Fruit fly (Drosophila melanogaster) whole organism, prepupa: ENCODE results near the gene CG15021.
A peak's percentile ranks its signal among the peaks of the same experiment; 100 is the strongest.

Experiments used
- Blimp-1 ChIP-seq: fragments of 200-800 bp; sonication (Bioruptor generic); optimal IDR thresholded peaks from 3 replicates; lab custom pipeline; 2017; ENCODE audit warnings: missing biosample characterization, missing genetic modification characterization, mild to moderate bottlenecking, moderate library complexity, missing genetic modification reagents
- CG10631 ChIP-seq: fragments of 200-800 bp; sonication (Bioruptor generic); optimal IDR thresholded peaks from 2 replicates; lab custom pipeline; 2016; ENCODE audit warnings: missing biosample characterization, missing genetic modification characterization
- CG11294 ChIP-seq: fragments of 200-800 bp; sonication (Bioruptor generic); IDR thresholded peaks from 2 replicates; pipeline ENCODE4 v1.3.6; 2022; ENCODE audit warnings: missing biosample characterization, missing genetic modification characterization
- CG11762 ChIP-seq: fragments of 200-800 bp; sonication (Bioruptor generic); optimal IDR thresholded peaks from 3 replicates; lab custom pipeline; 2016; ENCODE audit warnings: missing biosample characterization, missing genetic modification characterization; ENCODE audit not compliant: insufficient read depth
- CG11902 ChIP-seq: fragments of 200-800 bp; sonication (Bioruptor generic); optimal IDR thresholded peaks from 3 replicates; lab custom pipeline; 2016; ENCODE audit warnings: missing biosample characterization, missing genetic modification characterization
- CG15336 ChIP-seq: fragments of 200-800 bp; sonication (Bioruptor generic); IDR thresholded peaks from 2 replicates; pipeline ENCODE4 v1.3.6; 2022; ENCODE audit warnings: missing biosample characterization, missing genetic modification characterization
- CG1621 ChIP-seq: fragments of 200-800 bp; sonication (Bioruptor generic); optimal IDR thresholded peaks from 3 replicates; lab custom pipeline; 2018; ENCODE audit warnings: missing biosample characterization, mild to moderate bottlenecking, missing genetic modification characterization
- CG16779 ChIP-seq: fragments of 200-800 bp; sonication (Bioruptor generic); optimal IDR thresholded peaks from 3 replicates; lab custom pipeline; 2017; ENCODE audit warnings: missing biosample characterization, mild to moderate bottlenecking, missing genetic modification characterization
- CG3032 ChIP-seq: fragments of 200-800 bp; optimal IDR thresholded peaks from 2 replicates; lab custom pipeline; 2019; ENCODE audit warnings: missing biosample characterization, mild to moderate bottlenecking, missing genetic modification characterization, moderate library complexity
- CG34406 ChIP-seq: fragments of 200-800 bp; sonication (Bioruptor generic); optimal IDR thresholded peaks from 3 replicates; lab custom pipeline; 2016; ENCODE audit warnings: missing biosample characterization, missing genetic modification characterization
- CG3919 ChIP-seq: fragments of 200-800 bp; sonication (Bioruptor generic); optimal IDR thresholded peaks from 3 replicates; lab custom pipeline; 2016; ENCODE audit warnings: missing biosample characterization, missing genetic modification characterization
- CG4318 ChIP-seq: fragments of 200-800 bp; sonication (Bioruptor generic); optimal IDR thresholded peaks from 3 replicates; lab custom pipeline; 2017; ENCODE audit warnings: missing biosample characterization, mild to moderate bottlenecking, missing genetic modification characterization
- CG6163 ChIP-seq: fragments of 200-800 bp; sonication (Bioruptor generic); IDR thresholded peaks from 3 replicates; pipeline ENCODE4 v1.3.6; 2022; ENCODE audit warnings: missing biosample characterization, missing genetic modification characterization
- CG6276 ChIP-seq: fragments of 200-800 bp; sonication (Bioruptor generic); optimal IDR thresholded peaks from 2 replicates; lab custom pipeline; 2017; ENCODE audit warnings: missing biosample characterization, mild to moderate bottlenecking, missing genetic modification characterization
- CG6792 ChIP-seq: fragments of 200-800 bp; sonication (Bioruptor generic); optimal IDR thresholded peaks from 3 replicates; lab custom pipeline; 2016; ENCODE audit warnings: missing biosample characterization, missing genetic modification characterization
- CG7368 ChIP-seq: fragments of 200-800 bp; sonication (Bioruptor generic); optimal IDR thresholded peaks from 3 replicates; lab custom pipeline; 2016; ENCODE audit warnings: missing biosample characterization, missing genetic modification characterization
- CG8632 ChIP-seq: fragments of 200-800 bp; sonication (Bioruptor generic); optimal IDR thresholded peaks from 3 replicates; lab custom pipeline; 2016; ENCODE audit warnings: missing biosample characterization, missing genetic modification characterization
- CG9139 ChIP-seq: fragments of 200-800 bp; sonication (Bioruptor generic); optimal IDR thresholded peaks from 3 replicates; lab custom pipeline; 2017; ENCODE audit warnings: missing biosample characterization, mild to moderate bottlenecking, missing genetic modification characterization
- Eip75B ChIP-seq: fragments of 200-800 bp; sonication (Bioruptor generic); optimal IDR thresholded peaks from 3 replicates; lab custom pipeline; 2016; ENCODE audit warnings: missing biosample characterization, missing genetic modification characterization
- Eip78C ChIP-seq: fragments of 200-800 bp; sonication (Bioruptor generic); peaks from one replicate; lab custom pipeline; 2016; ENCODE audit warnings: missing biosample characterization, missing genetic modification characterization
- Eip93F ChIP-seq: fragments of 200-800 bp; sonication (Bioruptor generic); optimal IDR thresholded peaks from 2 replicates; lab custom pipeline; 2016; ENCODE audit warnings: missing biosample characterization, mild to moderate bottlenecking, missing genetic modification characterization
- Ets96B ChIP-seq: fragments of 200-800 bp; optimal IDR thresholded peaks from 2 replicates; lab custom pipeline; 2019; ENCODE audit warnings: missing biosample characterization, mild to moderate bottlenecking, missing genetic modification characterization, moderate library complexity
- Gug ChIP-seq: fragments of 200-800 bp; sonication (Bioruptor generic); IDR thresholded peaks from 2 replicates; pipeline ENCODE4 v1.3.6; 2022; ENCODE audit warnings: missing biosample characterization, missing genetic modification characterization
- Hr4 ChIP-seq: fragments of 200-800 bp; sonication (Bioruptor generic); optimal IDR thresholded peaks from 3 replicates; lab custom pipeline; 2016; ENCODE audit warnings: missing biosample characterization, missing genetic modification characterization
- Lpt ChIP-seq: fragments of 200-800 bp; sonication (Bioruptor generic); optimal IDR thresholded peaks from 3 replicates; lab custom pipeline; 2016; ENCODE audit warnings: missing biosample characterization, missing genetic modification characterization
- Met ChIP-seq: fragments of 200-800 bp; sonication (Bioruptor generic); optimal IDR thresholded peaks from 3 replicates; lab custom pipeline; 2016; ENCODE audit warnings: missing biosample characterization, missing genetic modification characterization
- OdsH ChIP-seq: fragments of 200-800 bp; sonication (Bioruptor generic); optimal IDR thresholded peaks from 3 replicates; lab custom pipeline; 2016; ENCODE audit warnings: missing biosample characterization, missing genetic modification characterization
- Smox ChIP-seq: fragments of 200-800 bp; sonication (Bioruptor generic); optimal IDR thresholded peaks from 3 replicates; lab custom pipeline; 2016; ENCODE audit warnings: missing biosample characterization, missing genetic modification characterization
- Sox102F ChIP-seq: fragments of 200-800 bp; sonication (Bioruptor generic); optimal IDR thresholded peaks from 2 replicates; lab custom pipeline; 2016; ENCODE audit warnings: missing biosample characterization, mild to moderate bottlenecking, missing genetic modification characterization
- Sox14 ChIP-seq: fragments of 200-800 bp; sonication (Bioruptor generic); optimal IDR thresholded peaks from 3 replicates; lab custom pipeline; 2016; ENCODE audit warnings: missing biosample characterization, missing genetic modification characterization
- Sox15 ChIP-seq: fragments of 200-800 bp; sonication (Bioruptor generic); optimal IDR thresholded peaks from 3 replicates; lab custom pipeline; 2016; ENCODE audit warnings: missing biosample characterization, missing genetic modification characterization
- achi ChIP-seq: fragments of 200-800 bp; sonication (Bioruptor generic); optimal IDR thresholded peaks from 3 replicates; lab custom pipeline; 2016; ENCODE audit warnings: missing biosample characterization, missing genetic modification characterization
- acj6 ChIP-seq: fragments of 200-800 bp; sonication (Bioruptor generic); optimal IDR thresholded peaks from 3 replicates; lab custom pipeline; 2016; ENCODE audit warnings: missing biosample characterization, missing genetic modification characterization
- cyc ChIP-seq: fragments of 200-800 bp; sonication (Bioruptor generic); optimal IDR thresholded peaks from 3 replicates; lab custom pipeline; 2016; ENCODE audit warnings: missing biosample characterization, missing genetic modification characterization
- dac ChIP-seq: fragments of 200-800 bp; sonication (Bioruptor generic); optimal IDR thresholded peaks from 2 replicates; lab custom pipeline; 2017; ENCODE audit warnings: missing biosample characterization, mild to moderate bottlenecking, missing genetic modification characterization
- dsx ChIP-seq: fragments of 200-800 bp; optimal IDR thresholded peaks from 3 replicates; lab custom pipeline; 2019; ENCODE audit warnings: missing biosample characterization, mild to moderate bottlenecking, missing genetic modification characterization, moderate library complexity; ENCODE audit not compliant: poor library complexity, severe bottlenecking
- esn ChIP-seq: fragments of 200-800 bp; sonication (Bioruptor generic); optimal IDR thresholded peaks from 2 replicates; lab custom pipeline; 2016; ENCODE audit warnings: missing biosample characterization, mild to moderate bottlenecking, missing genetic modification characterization, moderate library complexity
- fd59A ChIP-seq: fragments of 200-800 bp; sonication (Bioruptor generic); optimal IDR thresholded peaks from 2 replicates; lab custom pipeline; 2017; ENCODE audit warnings: missing biosample characterization, mild to moderate bottlenecking, missing genetic modification characterization, missing genetic modification reagents
- fd85E ChIP-seq: fragments of 200-800 bp; sonication (Bioruptor generic); optimal IDR thresholded peaks from 3 replicates; lab custom pipeline; 2016; ENCODE audit warnings: missing biosample characterization, missing genetic modification characterization
- lz ChIP-seq: fragments of 200-800 bp; sonication (Bioruptor generic); optimal IDR thresholded peaks from 3 replicates; lab custom pipeline; 2016; ENCODE audit warnings: missing biosample characterization, missing genetic modification characterization
- net ChIP-seq: fragments of 200-800 bp; sonication (Bioruptor generic); optimal IDR thresholded peaks from 3 replicates; lab custom pipeline; 2016; ENCODE audit warnings: missing biosample characterization, missing genetic modification characterization
- pdm3 ChIP-seq: fragments of 200-800 bp; sonication (Bioruptor generic); optimal IDR thresholded peaks from 3 replicates; lab custom pipeline; 2016; ENCODE audit warnings: missing biosample characterization, missing genetic modification characterization
- spab ChIP-seq: fragments of 200-800 bp; sonication (Bioruptor generic); optimal IDR thresholded peaks from 2 replicates; lab custom pipeline; 2017; ENCODE audit warnings: missing biosample characterization, mild to moderate bottlenecking, missing genetic modification characterization, missing genetic modification reagents
- svp ChIP-seq: fragments of 200-800 bp; sonication (Bioruptor generic); peaks from one replicate; lab custom pipeline; 2016; ENCODE audit warnings: missing biosample characterization, missing genetic modification characterization

The CG15021 gene

dm6 chr3L:4403180-4403769 lies 33.2 kb upstream of the CG15021 start, which contains the start of gene Syx17 (continued):
- TF ChIP-seq CG6163 (GFP tag; lab: Robert Waterston, UW) (peak; percentile 72; the same call in 2 of the 3 replicates), Eip93F (GFP tag; lab: Kevin White, UChicago) (no peak), CG1621 (tag; lab: Kevin White, UChicago) (peak; percentile 33), OdsH (GFP tag; lab: Kevin White, UChicago) (peak; percentile 57), Eip75B (peak; percentile 63), CG11902 (GFP tag; lab: Kevin White, UChicago) (peak; percentile 5), Sox14 (peak; percentile 77), CG4318 (GFP tag; lab: Kevin White, UChicago) (no peak), cyc (GFP tag; lab: Kevin White, UChicago) (peak; percentile 55), CG15336 (GFP tag; lab: Robert Waterston, UW) (peak; percentile 67), CG11762 (peak; percentile 12), Sox15 (GFP tag; lab: Kevin White, UChicago) (no peak), Sox102F (GFP tag; lab: Kevin White, UChicago) (peak; percentile 39)
- TF ChIP-seq, all 60 proteins: peak for 45

DNA sequence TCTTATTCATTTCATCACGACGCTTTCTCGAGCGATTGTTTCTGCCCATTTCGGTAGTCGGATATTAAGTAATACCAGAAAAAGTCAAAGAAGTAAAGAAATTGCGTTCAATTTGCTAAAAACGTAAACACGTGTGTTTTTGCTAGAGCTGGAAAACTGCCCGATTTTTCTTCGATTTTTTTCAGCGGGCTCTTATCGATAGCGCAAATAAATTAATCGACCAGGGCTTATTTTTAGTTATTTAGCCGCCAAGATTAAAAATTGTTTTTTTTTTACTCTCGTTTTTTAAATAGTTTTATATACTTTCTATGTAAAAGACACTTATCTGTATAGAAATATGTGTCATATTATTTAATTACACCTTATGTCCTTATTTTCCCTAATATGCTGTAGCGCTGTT lies 30.6 kb upstream of the CG15021 start, which contains the start of gene CG15019:
CG15019 (minus strand) TSS at position 138 of the 400 bp plus-strand sequence.
- no peak for TF ChIP-seq Sox15 (GFP tag; lab: Kevin White, UChicago)
- no peak for TF ChIP-seq pdm3
- no peak for TF ChIP-seq CG10631
- no peak for TF ChIP-seq CG9139 (GFP tag; lab: Kevin White, UChicago)
- no peak for TF ChIP-seq fd59A (GFP tag; lab: Kevin White, UChicago)
- no peak for TF ChIP-seq Met
- no peak for TF ChIP-seq fd85E (GFP tag; lab: Kevin White, UChicago)
- TF ChIP-seq spab (GFP tag; lab: Kevin White, UChicago) = no peak
- no peak for TF ChIP-seq CG6792
- TF ChIP-seq lz (GFP tag; lab: Kevin White, UChicago) = no peak
- no peak for TF ChIP-seq net (GFP tag; lab: Kevin White, UChicago)
- no peak for TF ChIP-seq Blimp-1 (GFP tag; lab: Kevin White, UChicago)
- no peak for TF ChIP-seq achi (GFP tag; lab: Kevin White, UChicago)
- TF ChIP-seq Gug (GFP tag; lab: Robert Waterston, UW) = no peak
- no peak for TF ChIP-seq CG6163 (GFP tag; lab: Robert Waterston, UW)
- TF ChIP-seq, all 60 proteins: peak for 0

DNA sequence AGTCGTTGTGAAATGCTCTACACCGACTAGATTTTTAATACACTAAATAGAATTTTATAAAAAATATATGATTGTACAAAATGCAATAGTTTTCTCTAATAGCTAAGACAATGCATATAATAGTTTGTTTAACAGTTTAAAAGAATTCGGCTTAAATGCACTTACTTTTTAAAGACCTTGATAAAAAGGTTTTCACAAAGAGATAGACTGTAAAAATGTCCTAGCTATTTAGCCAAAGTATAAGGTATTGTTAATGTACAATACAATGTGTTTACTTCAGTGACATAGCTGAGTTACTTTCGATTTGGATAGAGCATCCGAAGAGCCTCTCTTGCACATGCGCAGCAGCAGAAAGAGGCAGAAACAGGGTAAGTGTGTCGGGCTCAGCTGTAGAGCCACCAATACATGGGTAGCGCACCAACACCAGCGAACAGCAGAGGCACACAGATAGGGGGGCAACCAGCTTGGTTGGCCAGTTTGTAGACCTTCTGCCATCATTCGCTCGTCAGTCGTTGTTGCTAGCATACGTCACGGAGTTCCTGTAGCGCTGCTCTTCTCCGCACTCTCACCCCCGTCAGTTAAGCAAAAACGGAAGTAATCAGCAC lies 29.8 kb upstream of the CG15021 start, which contains the start of gene TP53INP:
TP53INP (plus strand) TSS at position 291 of the 605 bp plus-strand sequence.
- TF ChIP-seq Sox14 = peak; percentile 88
- TF ChIP-seq Gug (GFP tag; lab: Robert Waterston, UW) = peak; percentile 52
- TF ChIP-seq Ets96B (tag; lab: Kevin White, UChicago) = peak; percentile 89
- TF ChIP-seq CG6163 (GFP tag; lab: Robert Waterston, UW) = peak; percentile 70; the same call in 2 of the 3 replicates
- peak; percentile 84 for TF ChIP-seq Met
- peak; percentile 89 for TF ChIP-seq Hr4 (GFP tag; lab: Kevin White, UChicago)
- TF ChIP-seq Eip78C (GFP tag; lab: Kevin White, UChicago) = peak; percentile 97
- peak; percentile 88 for TF ChIP-seq pdm3
- peak; percentile 90 for TF ChIP-seq Sox15 (GFP tag; lab: Kevin White, UChicago)
- TF ChIP-seq CG8632 (GFP tag; lab: Kevin White, UChicago) = peak; percentile 91
- TF ChIP-seq CG6792 = peak; percentile 91
- TF ChIP-seq Smox (GFP tag; lab: Kevin White, UChicago) = peak; percentile 82
- TF ChIP-seq dsx (GFP tag; lab: Kevin White, UChicago) = peak; percentile 92
- peak; percentile 91 for TF ChIP-seq achi (GFP tag; lab: Kevin White, UChicago)
- peak; percentile 86 for TF ChIP-seq Lpt (GFP tag; lab: Kevin White, UChicago)
- peak; percentile 93 for TF ChIP-seq esn (GFP tag; lab: Kevin White, UChicago)
- peak; percentile 72 for TF ChIP-seq dac (GFP tag; lab: Kevin White, UChicago)
- peak; percentile 89 for TF ChIP-seq CG3032
- peak; percentile 90 for TF ChIP-seq CG6276
- TF ChIP-seq CG34406 = peak; percentile 91
- TF ChIP-seq acj6 (GFP tag; lab: Kevin White, UChicago) = peak; percentile 93
- peak; percentile 82 for TF ChIP-seq CG11902 (GFP tag; lab: Kevin White, UChicago)
- TF ChIP-seq CG11294 = peak; percentile 61
- TF ChIP-seq CG11762 = peak; percentile 89
- peak; percentile 88 for TF ChIP-seq fd59A (GFP tag; lab: Kevin White, UChicago)
- peak; percentile 87 for TF ChIP-seq CG10631
- TF ChIP-seq lz (GFP tag; lab: Kevin White, UChicago) = peak; percentile 89
- peak; percentile 91 for TF ChIP-seq svp (GFP tag; lab: Kevin White, UChicago)
- TF ChIP-seq CG15336 (GFP tag; lab: Robert Waterston, UW) = peak; percentile 88
- TF ChIP-seq CG1621 (tag; lab: Kevin White, UChicago) = peak; percentile 82
- peak; percentile 90 for TF ChIP-seq CG3919 (GFP tag; lab: Kevin White, UChicago)
- TF ChIP-seq CG16779 = peak; percentile 89
- peak; percentile 64 for TF ChIP-seq CG7368 (GFP tag; lab: Kevin White, UChicago)
